Fruit fly (Drosophila melanogaster) whole organism, embryonic: ENCODE measurements around the gene CG31463.

Source experiments
- Atf-2 ChIP-seq: fragments of 200-800 bp; sonication (Bioruptor generic); optimal IDR thresholded peaks from 2 replicates; lab custom pipeline; 2016; ENCODE audit warnings: missing biosample characterization, missing genetic modification characterization
- B-H2 ChIP-seq: fragments of 200-800 bp; sonication (Bioruptor generic); optimal IDR thresholded peaks from 2 replicates; lab custom pipeline; 2018; ENCODE audit warnings: missing biosample characterization, mild to moderate bottlenecking, missing genetic modification characterization
- Bteb2 ChIP-seq: fragments of 200-800 bp; sonication (Bioruptor generic); optimal IDR thresholded peaks from 2 replicates; lab custom pipeline; 2016; ENCODE audit warnings: missing biosample characterization, missing genetic modification characterization
- CG10267 ChIP-seq: fragments of 200-800 bp; sonication (Bioruptor generic); optimal IDR thresholded peaks from 2 replicates; lab custom pipeline; 2018; ENCODE audit warnings: missing biosample characterization, mild to moderate bottlenecking, missing genetic modification characterization, moderate library complexity
- CG11085 ChIP-seq: fragments of 200-800 bp; sonication (Bioruptor generic); IDR thresholded peaks from 2 replicates; pipeline ENCODE4 v1.3.6; 2022; ENCODE audit warnings: missing biosample characterization, missing genetic modification characterization
- CG11398 ChIP-seq: fragments of 200-800 bp; sonication (Bioruptor generic); optimal IDR thresholded peaks from 2 replicates; lab custom pipeline; 2016; ENCODE audit warnings: missing biosample characterization, missing genetic modification characterization
- CG12299 ChIP-seq: fragments of 200-800 bp; sonication (Bioruptor generic); optimal IDR thresholded peaks from 2 replicates; lab custom pipeline; 2018; ENCODE audit warnings: missing biosample characterization, mild to moderate bottlenecking, missing genetic modification characterization
- CG12744 ChIP-seq: fragments of 200-800 bp; sonication (Bioruptor generic); optimal IDR thresholded peaks from 2 replicates; lab custom pipeline; 2016; ENCODE audit warnings: missing biosample characterization, missing genetic modification characterization
- CG12942 ChIP-seq: fragments of 200-800 bp; sonication (Bioruptor generic); optimal IDR thresholded peaks from 3 replicates; lab custom pipeline; 2016; ENCODE audit warnings: missing biosample characterization, missing genetic modification characterization
- CG13624 ChIP-seq: fragments of 200-800 bp; sonication (Bioruptor generic); optimal IDR thresholded peaks from 2 replicates; lab custom pipeline; 2016; ENCODE audit warnings: missing biosample characterization, missing genetic modification characterization
- CG13894 ChIP-seq: fragments of 200-800 bp; sonication (Bioruptor generic); optimal IDR thresholded peaks from 3 replicates; lab custom pipeline; 2018; ENCODE audit warnings: missing biosample characterization, mild to moderate bottlenecking, missing genetic modification characterization, moderate library complexity
- CG14014 ChIP-seq: fragments of 200-800 bp; sonication (Bioruptor generic); IDR thresholded peaks from 2 replicates; pipeline ENCODE4 v1.3.6; 2022; ENCODE audit warnings: missing biosample characterization, missing genetic modification characterization
- CG17912 ChIP-seq: fragments of 200-800 bp; sonication (Bioruptor generic); optimal IDR thresholded peaks from 2 replicates; lab custom pipeline; 2018; ENCODE audit warnings: missing biosample characterization, mild to moderate bottlenecking, missing genetic modification characterization
- CG2116 ChIP-seq: fragments of 200-800 bp; sonication (Bioruptor generic); optimal IDR thresholded peaks from 3 replicates; lab custom pipeline; 2018; ENCODE audit warnings: missing biosample characterization, mild to moderate bottlenecking, missing genetic modification characterization
- CG2678 ChIP-seq: fragments of 200-800 bp; sonication (Bioruptor generic); optimal IDR thresholded peaks from 3 replicates; lab custom pipeline; 2019; ENCODE audit warnings: missing biosample characterization, mild to moderate bottlenecking, missing genetic modification characterization, moderate library complexity
- CG2875 ChIP-seq: fragments of 200-800 bp; sonication (Bioruptor generic); optimal IDR thresholded peaks from 2 replicates; lab custom pipeline; 2017; ENCODE audit warnings: missing biosample characterization, mild to moderate bottlenecking, missing genetic modification characterization, missing genetic modification reagents
- CG33213 ChIP-seq: fragments of 200-800 bp; sonication (Bioruptor generic); optimal IDR thresholded peaks from 3 replicates; lab custom pipeline; 2016; ENCODE audit warnings: missing biosample characterization, missing genetic modification characterization
- CG33557 ChIP-seq: fragments of 200-800 bp; sonication (Bioruptor generic); optimal IDR thresholded peaks from 2 replicates; lab custom pipeline; 2019; ENCODE audit warnings: missing biosample characterization, mild to moderate bottlenecking, missing genetic modification characterization, moderate library complexity
- CG3407 ChIP-seq: fragments of 200-800 bp; sonication (Bioruptor generic); optimal IDR thresholded peaks from 2 replicates; lab custom pipeline; 2018; ENCODE audit warnings: missing biosample characterization, mild to moderate bottlenecking, missing genetic modification characterization
- CG7556 ChIP-seq: fragments of 200-800 bp; sonication (Bioruptor generic); optimal IDR thresholded peaks from 2 replicates; lab custom pipeline; 2017; ENCODE audit warnings: missing biosample characterization, mild to moderate bottlenecking, missing genetic modification characterization
- CG9609 ChIP-seq: fragments of 200-800 bp; sonication (Bioruptor generic); optimal IDR thresholded peaks from 3 replicates; lab custom pipeline; 2016; ENCODE audit warnings: missing biosample characterization, missing genetic modification characterization
- CG9817 ChIP-seq: fragments of 200-800 bp; sonication (Bioruptor generic); optimal IDR thresholded peaks from 2 replicates; lab custom pipeline; 2018; ENCODE audit warnings: missing biosample characterization, mild to moderate bottlenecking, missing genetic modification characterization, moderate library complexity
- Chrac-16 ChIP-seq: fragments of 200-800 bp; sonication (Bioruptor generic); optimal IDR thresholded peaks from 3 replicates; lab custom pipeline; 2016; ENCODE audit warnings: missing biosample characterization, missing genetic modification characterization
- D19A ChIP-seq: fragments of 200-800 bp; optimal IDR thresholded peaks from 3 replicates; lab custom pipeline; 2019; ENCODE audit warnings: missing biosample characterization, mild to moderate bottlenecking, missing genetic modification characterization, moderate library complexity
- ERR ChIP-seq: fragments of 200-800 bp; sonication (Bioruptor generic); optimal IDR thresholded peaks from 2 replicates; lab custom pipeline; 2016; ENCODE audit warnings: missing biosample characterization, missing genetic modification characterization
- Ets65A ChIP-seq: fragments of 200-800 bp; sonication (Bioruptor generic); peaks from one replicate; lab custom pipeline; 2016; ENCODE audit warnings: missing biosample characterization, missing genetic modification characterization
- Fer3 ChIP-seq: fragments of 200-800 bp; sonication (Bioruptor generic); optimal IDR thresholded peaks from 2 replicates; lab custom pipeline; 2018; ENCODE audit warnings: missing biosample characterization, mild to moderate bottlenecking, missing genetic modification characterization, moderate library complexity
- HLHmδ ChIP-seq: fragments of 200-800 bp; sonication (Bioruptor generic); optimal IDR thresholded peaks from 2 replicates; lab custom pipeline; 2018; ENCODE audit warnings: missing biosample characterization, mild to moderate bottlenecking, missing genetic modification characterization, moderate library complexity
- HmgD ChIP-seq: fragments of 200-800 bp; sonication (Bioruptor generic); optimal IDR thresholded peaks from 3 replicates; lab custom pipeline; 2016; ENCODE audit warnings: missing biosample characterization, missing genetic modification characterization
- HmgZ ChIP-seq: fragments of 200-800 bp; sonication (Bioruptor generic); optimal IDR thresholded peaks from 2 replicates; lab custom pipeline; 2018; ENCODE audit warnings: missing biosample characterization, mild to moderate bottlenecking, missing genetic modification characterization
- Lpt ChIP-seq: fragments of >200 bp; optimal IDR thresholded peaks from 2 replicates; lab custom pipeline; 2018; ENCODE audit warnings: missing biosample characterization, missing genetic modification characterization
- Mrtf ChIP-seq: fragments of 200-800 bp; sonication (Bioruptor generic); IDR thresholded peaks from 3 replicates; pipeline ENCODE4 v1.3.6; 2022; ENCODE audit warnings: missing biosample characterization, missing genetic modification characterization
- Nf-YB ChIP-seq: fragments of 200-800 bp; sonication (Bioruptor generic); optimal IDR thresholded peaks from 3 replicates; lab custom pipeline; 2019; ENCODE audit warnings: missing biosample characterization, mild to moderate bottlenecking, missing genetic modification characterization, moderate library complexity
- Taf1 ChIP-seq: fragments of 200-800 bp; sonication (Bioruptor generic); IDR thresholded peaks from 2 replicates; pipeline ENCODE4 v1.3.6; 2022; ENCODE audit warnings: missing biosample characterization, missing genetic modification characterization
- Usf ChIP-seq: fragments of 200-800 bp; sonication (Bioruptor generic); optimal IDR thresholded peaks from 2 replicates; lab custom pipeline; 2017; ENCODE audit warnings: missing genotype, missing biosample characterization, missing genetic modification characterization
- ash1 ChIP-seq: fragments of 200-800 bp; sonication (Bioruptor generic); optimal IDR thresholded peaks from 2 replicates; lab custom pipeline; 2018; ENCODE audit warnings: missing biosample characterization, mild to moderate bottlenecking, missing genetic modification characterization
- btn ChIP-seq: fragments of 200-800 bp; sonication (Bioruptor generic); optimal IDR thresholded peaks from 2 replicates; lab custom pipeline; 2016; ENCODE audit warnings: missing biosample characterization, missing genetic modification characterization
- chm ChIP-seq: fragments of 200-800 bp; sonication (Bioruptor generic); IDR thresholded peaks from 2 replicates; pipeline ENCODE4 v1.3.6; 2022; ENCODE audit warnings: missing biosample characterization, missing genetic modification characterization
- crc ChIP-seq: fragments of 200-800 bp; sonication (Bioruptor generic); optimal IDR thresholded peaks from 2 replicates; lab custom pipeline; 2016; ENCODE audit warnings: missing biosample characterization, missing genetic modification characterization
- dmrt11E ChIP-seq: fragments of 200-800 bp; sonication (Bioruptor generic); optimal IDR thresholded peaks from 3 replicates; lab custom pipeline; 2018; ENCODE audit warnings: missing biosample characterization, mild to moderate bottlenecking, missing genetic modification characterization, moderate library complexity
- ems ChIP-seq: fragments of 200-800 bp; sonication (Bioruptor generic); optimal IDR thresholded peaks from 3 replicates; lab custom pipeline; 2016; ENCODE audit warnings: missing biosample characterization, missing genetic modification characterization
- exex ChIP-seq: fragments of 200-800 bp; sonication (Bioruptor generic); optimal IDR thresholded peaks from 4 replicates; lab custom pipeline; 2018; ENCODE audit warnings: missing biosample characterization, mild to moderate bottlenecking, missing genetic modification characterization, moderate library complexity
- fu2 ChIP-seq: fragments of 200-800 bp; sonication (Bioruptor generic); optimal IDR thresholded peaks from 2 replicates; lab custom pipeline; 2016; ENCODE audit warnings: missing biosample characterization, missing genetic modification characterization
- gcm ChIP-seq: fragments of 200-800 bp; sonication (Bioruptor generic); optimal IDR thresholded peaks from 2 replicates; lab custom pipeline; 2019; ENCODE audit warnings: missing biosample characterization, mild to moderate bottlenecking, missing genetic modification characterization, moderate library complexity
- gro ChIP-seq: fragments of 200-800 bp; sonication (Bioruptor generic); optimal IDR thresholded peaks from 2 replicates; lab custom pipeline; 2016; ENCODE audit warnings: missing biosample characterization, missing genetic modification characterization
- ken ChIP-seq: fragments of 200-800 bp; sonication (Bioruptor generic); IDR thresholded peaks from 3 replicates; pipeline ENCODE4 v1.3.6; 2022; ENCODE audit warnings: missing biosample characterization, missing genetic modification characterization
- pan ChIP-seq, 4 experiments: fragments of >200 bp in 3 of 4; fragments of 200-800 bp in 1 of 4; sonication (Bioruptor generic) in 1 of 4; optimal IDR thresholded peaks in 3 of 4; IDR thresholded peaks in 1 of 4; 2 replicates each; pipeline versions ENCODE4 v1.3.6 to Lab custom; 2017 to 2022; ENCODE audit warnings: missing biosample characterization in 2 of 4, missing genetic modification characterization in 2 of 4, mixed read lengths in 1 of 4
- repo ChIP-seq: fragments of 200-800 bp; sonication (Bioruptor generic); optimal IDR thresholded peaks from 2 replicates; lab custom pipeline; 2016; ENCODE audit warnings: missing biosample characterization, missing genetic modification characterization
- ssp ChIP-seq: fragments of 200-800 bp; sonication (Bioruptor generic); IDR thresholded peaks from 2 replicates; pipeline ENCODE4 v1.3.6; 2022; ENCODE audit warnings: missing biosample characterization, missing genetic modification characterization
- tio ChIP-seq: fragments of 200-800 bp; sonication (Bioruptor generic); optimal IDR thresholded peaks from 2 replicates; lab custom pipeline; 2017; ENCODE audit warnings: missing biosample characterization, missing genetic modification characterization, inconsistent platforms
- yki ChIP-seq: fragments of >200 bp; optimal IDR thresholded peaks from 3 replicates; lab custom pipeline; 2018
- zen2 ChIP-seq: fragments of 200-800 bp; sonication (Bioruptor generic); IDR thresholded peaks from 3 replicates; pipeline ENCODE4 v1.3.6; 2022; ENCODE audit warnings: missing biosample characterization, missing genetic modification characterization; ENCODE audit not compliant: partially characterized antibody

The CG31463 gene

dm6 chr3R:8308515-8308959 lies 16.4 kb downstream of the CG31463 start, which contains the start of gene tex (continued):
- TF ChIP-seq Fer3 (tag; lab: Kevin White, UChicago) = peak; percentile 18
- no peak for TF ChIP-seq yki (lab: Kevin White, UChicago)
- TF ChIP-seq CG12942 (GFP tag; lab: Kevin White, UChicago) = no peak
- peak; percentile 13 for TF ChIP-seq CG12299
- TF ChIP-seq pan (optimal IDR thresholded peaks at IDR 0.05; lab: Kevin White, UChicago) = no peak
- no peak for TF ChIP-seq pan (GFP tag; optimal IDR thresholded peaks at IDR 0.05 in 1 of 2, IDR thresholded peaks at IDR 0.05 in 1 of 2)
- TF ChIP-seq CG14014 (GFP tag; lab: Robert Waterston, UW) = no peak
- no peak for TF ChIP-seq CG13624 (GFP tag; lab: Kevin White, UChicago)
- TF ChIP-seq Usf = no peak
- no peak for TF ChIP-seq zen2 (GFP tag; lab: Robert Waterston, UW)
- no peak for TF ChIP-seq CG2678 (tag; lab: Kevin White, UChicago)
- no peak for TF ChIP-seq chm (GFP tag; lab: Robert Waterston, UW)
- TF ChIP-seq Taf1 (GFP tag; lab: Robert Waterston, UW) = no peak
- TF ChIP-seq repo (GFP tag; lab: Kevin White, UChicago) = no peak
- TF ChIP-seq CG9817 (tag; lab: Kevin White, UChicago) = no peak
- TF ChIP-seq Bteb2 (GFP tag; lab: Kevin White, UChicago) = no peak
- TF ChIP-seq CG11398 (GFP tag; lab: Kevin White, UChicago) = no peak
- TF ChIP-seq HmgZ (tag; lab: Kevin White, UChicago) = peak; percentile 58
- no peak for TF ChIP-seq gro (GFP tag; lab: Kevin White, UChicago)
- TF ChIP-seq crc (GFP tag; lab: Kevin White, UChicago) = no peak
- TF ChIP-seq btn = no peak
- no peak for TF ChIP-seq ken (GFP tag; lab: Robert Waterston, UW)
- peak; percentile 47 for TF ChIP-seq CG10267 (tag; lab: Kevin White, UChicago)
- no peak for TF ChIP-seq exex
- TF ChIP-seq Ets65A (GFP tag; lab: Kevin White, UChicago) = no peak
- TF ChIP-seq Lpt (GFP tag; lab: Kevin White, UChicago) = no peak
- TF ChIP-seq HmgD (GFP tag; lab: Kevin White, UChicago) = peak; percentile 35
- peak; percentile 62 for TF ChIP-seq CG3407 (GFP tag; lab: Kevin White, UChicago)
- no peak for TF ChIP-seq fu2 (GFP tag; lab: Kevin White, UChicago)
- peak; percentile 30 for TF ChIP-seq D19A (tag; lab: Kevin White, UChicago)
- no peak for TF ChIP-seq tio (GFP tag; lab: Kevin White, UChicago)
- no peak for TF ChIP-seq ems (GFP tag; lab: Kevin White, UChicago)
- no peak for TF ChIP-seq CG9609 (GFP tag; lab: Kevin White, UChicago)
- TF ChIP-seq ssp = no peak
- TF ChIP-seq HLHmδ = peak; percentile 77
- TF ChIP-seq CG2116 (GFP tag; lab: Kevin White, UChicago) = peak; percentile 55
- no peak for TF ChIP-seq Chrac-16
- TF ChIP-seq Nf-YB (GFP tag; lab: Kevin White, UChicago) = peak; percentile 12
- TF ChIP-seq CG2875 (GFP tag; lab: Kevin White, UChicago) = peak; percentile 82
- peak; percentile 29 for TF ChIP-seq dmrt11E (tag; lab: Kevin White, UChicago)
- no peak for TF ChIP-seq CG11085 (GFP tag; lab: Robert Waterston, UW)
- TF ChIP-seq gcm = peak; percentile 57
- TF ChIP-seq ash1 = no peak
- TF ChIP-seq Atf-2 (GFP tag; lab: Kevin White, UChicago) = no peak
- TF ChIP-seq B-H2 (GFP tag; lab: Kevin White, UChicago) = no peak
- TF ChIP-seq CG33213 = peak; percentile 58
- no peak for TF ChIP-seq CG13894 (tag; lab: Kevin White, UChicago)
- TF ChIP-seq ERR (GFP tag; lab: Kevin White, UChicago) = no peak
- no peak for TF ChIP-seq Mrtf
- no peak for TF ChIP-seq CG7556
- TF ChIP-seq CG17912 (GFP tag; lab: Kevin White, UChicago) = peak; percentile 14
- TF ChIP-seq CG33557 (GFP tag; lab: Kevin White, UChicago) = peak; percentile 73
- no peak for TF ChIP-seq CG12744 (GFP tag; lab: Kevin White, UChicago)
